Worm (Caenorhabditis elegans) whole organism, L4 larva: Measurements from ENCODE around the gene nos-2.

Experiments used
- F26F4.8 ChIP-seq: fragments of 200-800 bp; sonication (Bioruptor generic); conservative IDR thresholded peaks from 2 replicates; pipeline ENCODE4 v1.3.6; 2022; ENCODE audit warnings: missing genetic modification characterization, missing compliant biosample characterization
- R02D3.7 ChIP-seq: fragments of 150-350 bp; sonication (generic microtip); optimal IDR thresholded peaks from 3 replicates; lab custom pipeline; 2014; ENCODE audit warnings: missing biosample characterization, missing genetic modification characterization
- T20F7.1 ChIP-seq: fragments of 200-800 bp; sonication (Bioruptor generic); optimal IDR thresholded peaks from 2 replicates; lab custom pipeline; 2018; ENCODE audit warnings: mild to moderate bottlenecking, missing genetic modification characterization, missing compliant biosample characterization
- Y48G9A.11 ChIP-seq: fragments of 200-800 bp; sonication (Bioruptor generic); IDR thresholded peaks from 2 replicates; pipeline ENCODE4 v1.3.6; 2022; ENCODE audit warnings: missing genetic modification reagents, missing genetic modification characterization, missing compliant biosample characterization
- ZK546.5 ChIP-seq, 2 experiments: sonication (generic microtip); optimal IDR thresholded peaks; 2 replicates each; lab custom pipeline; 2017; ENCODE audit warnings: missing biosample characterization in 2 of 2, missing genetic modification characterization in 2 of 2
- aha-1 ChIP-seq: fragments of 150-350 bp; peaks from one replicate; lab custom pipeline; 2014; ENCODE audit warnings: missing biosample characterization, missing genetic modification characterization
- attf-4 ChIP-seq: sonication (generic microtip); optimal IDR thresholded peaks from 3 replicates; lab custom pipeline; 2017; ENCODE audit warnings: missing biosample characterization, missing genetic modification characterization
- ceh-20 ChIP-seq: fragments of 200-800 bp; sonication (Bioruptor generic); IDR thresholded peaks from 2 replicates; pipeline ENCODE4 v1.3.6; 2022; ENCODE audit warnings: missing genetic modification reagents, missing genetic modification characterization, missing compliant biosample characterization
- ceh-32 ChIP-seq: sonication (generic microtip); optimal IDR thresholded peaks from 2 replicates; lab custom pipeline; 2016; ENCODE audit warnings: mild to moderate bottlenecking, missing genetic modification characterization, missing compliant biosample characterization; ENCODE audit not compliant: poor library complexity
- ceh-62 ChIP-seq: sonication (generic microtip); optimal IDR thresholded peaks from 2 replicates; lab custom pipeline; 2017; ENCODE audit warnings: missing biosample characterization, missing genetic modification characterization
- cey-2 ChIP-seq: sonication (generic microtip); optimal IDR thresholded peaks from 3 replicates; lab custom pipeline; 2017; ENCODE audit warnings: missing genetic modification characterization, mild to moderate bottlenecking, missing compliant biosample characterization, antibody characterized with exemption, borderline replicate concordance; ENCODE audit not compliant: insufficient read depth
- daf-12 ChIP-seq: fragments of 150-350 bp; optimal IDR thresholded peaks from 2 replicates; lab custom pipeline; 2014; ENCODE audit warnings: missing biosample characterization, missing genetic modification reagents, missing genetic modification characterization
- daf-16 ChIP-seq, 3 experiments: sonication (generic microtip); optimal IDR thresholded peaks; 2 replicates each; lab custom pipeline; 2016 to 2017; ENCODE audit warnings: missing genetic modification characterization in 3 of 3, missing genetic modification reagents in 3 of 3, mild to moderate bottlenecking in 2 of 3, missing compliant biosample characterization in 2 of 3, missing biosample characterization in 1 of 3, moderate library complexity in 1 of 3
- daf-19 ChIP-seq: fragments of 200-800 bp; sonication (Bioruptor generic); conservative IDR thresholded peaks from 2 replicates; pipeline ENCODE4 v1.3.6; 2022; ENCODE audit warnings: missing genetic modification characterization, missing compliant biosample characterization
- daf-8 ChIP-seq: fragments of 200-800 bp; sonication (Bioruptor generic); IDR thresholded peaks from 2 replicates; pipeline ENCODE4 v1.3.6; 2022; ENCODE audit warnings: missing genetic modification characterization, missing compliant biosample characterization
- dmd-8 ChIP-seq: fragments of 200-800 bp; sonication (Bioruptor generic); IDR thresholded peaks from 2 replicates; pipeline ENCODE4 v1.3.6; 2022; ENCODE audit warnings: missing genetic modification characterization, missing compliant biosample characterization
- dmd-9 ChIP-seq: fragments of 200-800 bp; sonication (Bioruptor generic); IDR thresholded peaks from 2 replicates; pipeline ENCODE4 v1.3.6; 2022; ENCODE audit warnings: missing genetic modification reagents, missing genetic modification characterization, missing compliant biosample characterization
- duxl-1 ChIP-seq: sonication (generic microtip); optimal IDR thresholded peaks from 2 replicates; lab custom pipeline; 2016; ENCODE audit warnings: mild to moderate bottlenecking, missing genetic modification characterization, moderate library complexity, missing compliant biosample characterization; ENCODE audit not compliant: poor library complexity
- dve-1 ChIP-seq: sonication (generic microtip); optimal IDR thresholded peaks from 2 replicates; lab custom pipeline; 2017; ENCODE audit warnings: antibody characterized with exemption, mild to moderate bottlenecking, missing genetic modification characterization, missing compliant biosample characterization; ENCODE audit not compliant: insufficient read depth
- egl-43 ChIP-seq: fragments of 200-800 bp; sonication (Bioruptor generic); IDR thresholded peaks from 2 replicates; pipeline ENCODE4 v1.3.6; 2022; ENCODE audit warnings: missing genetic modification reagents, missing genetic modification characterization, missing compliant biosample characterization
- fkh-10 ChIP-seq: fragments of 150-350 bp; optimal IDR thresholded peaks from 2 replicates; lab custom pipeline; 2014; ENCODE audit warnings: missing biosample characterization, missing genetic modification reagents, missing genetic modification characterization
- fos-1 ChIP-seq: fragments of 150-350 bp; optimal IDR thresholded peaks from 2 replicates; lab custom pipeline; 2014; ENCODE audit warnings: missing biosample characterization, missing genetic modification characterization
- hif-1 ChIP-seq, 2 experiments: sonication (generic microtip); optimal IDR thresholded peaks; 2 replicates each; lab custom pipeline; 2016 to 2017; ENCODE audit warnings: missing compliant biosample characterization in 2 of 2, missing genetic modification characterization in 2 of 2, missing genetic modification reagents in 2 of 2, missing genotype in 2 of 2, mild to moderate bottlenecking in 1 of 2
- hlh-30 ChIP-seq: sonication (generic microtip); optimal IDR thresholded peaks from 2 replicates; lab custom pipeline; 2017; ENCODE audit warnings: antibody characterized with exemption, mild to moderate bottlenecking, missing genetic modification characterization, missing compliant biosample characterization; ENCODE audit not compliant: insufficient read depth
- jun-1 ChIP-seq: fragments of 150-350 bp; optimal IDR thresholded peaks from 2 replicates; lab custom pipeline; 2014; ENCODE audit warnings: missing biosample characterization, missing genetic modification reagents, missing genetic modification characterization
- lin-1 ChIP-seq: fragments of 200-800 bp; sonication (Bioruptor generic); IDR thresholded peaks from 2 replicates; pipeline ENCODE4 v1.3.6; 2022; ENCODE audit warnings: missing genetic modification reagents, missing genetic modification characterization, missing compliant biosample characterization
- lin-13 ChIP-seq: fragments of 150-350 bp; optimal IDR thresholded peaks from 2 replicates; lab custom pipeline; 2014; ENCODE audit warnings: missing biosample characterization, missing genetic modification reagents, missing genetic modification characterization
- lir-3 ChIP-seq: sonication (generic microtip); optimal IDR thresholded peaks from 2 replicates; lab custom pipeline; 2016; ENCODE audit warnings: mild to moderate bottlenecking, missing genetic modification characterization, missing compliant biosample characterization
- lsy-2 ChIP-seq, 2 experiments: fragments of 150-350 bp in 1 of 2; sonication (generic microtip) in 1 of 2; optimal IDR thresholded peaks; 2 replicates each; lab custom pipeline; 2014 to 2017; ENCODE audit warnings: missing biosample characterization in 2 of 2, missing genetic modification characterization in 2 of 2
- madf-5 ChIP-seq, 2 experiments: fragments of 200-800 bp; sonication (Bioruptor generic); IDR thresholded peaks; 2 replicates each; pipeline ENCODE4 v1.3.6; 2022; ENCODE audit warnings: missing compliant biosample characterization in 2 of 2, missing genetic modification characterization in 2 of 2
- mdl-1 ChIP-seq, 2 experiments: fragments of 150-350 bp in 1 of 2; sonication (generic microtip) in 1 of 2; optimal IDR thresholded peaks; 2 replicates each; lab custom pipeline; 2014 to 2017; ENCODE audit warnings: missing biosample characterization in 2 of 2, missing genetic modification characterization in 2 of 2
- nhr-11 ChIP-seq: fragments of 150-350 bp; optimal IDR thresholded peaks from 2 replicates; lab custom pipeline; 2014; ENCODE audit warnings: missing biosample characterization, missing genetic modification characterization
- nhr-237 ChIP-seq: sonication (generic microtip); optimal IDR thresholded peaks from 2 replicates; lab custom pipeline; 2017; ENCODE audit warnings: missing biosample characterization, missing genetic modification characterization
- nhr-42 ChIP-seq: fragments of 200-800 bp; sonication (Bioruptor generic); IDR thresholded peaks from 2 replicates; pipeline ENCODE4 v1.3.6; 2022; ENCODE audit warnings: missing genetic modification characterization, missing compliant biosample characterization
- nhr-6 ChIP-seq: fragments of 150-350 bp; optimal IDR thresholded peaks from 2 replicates; lab custom pipeline; 2014; ENCODE audit warnings: missing biosample characterization, missing genetic modification characterization
- nhr-77 ChIP-seq: fragments of 150-350 bp; optimal IDR thresholded peaks from 2 replicates; lab custom pipeline; 2014; ENCODE audit warnings: missing biosample characterization, missing genetic modification characterization
- php-3 ChIP-seq: fragments of 200-800 bp; sonication (Bioruptor generic); IDR thresholded peaks from 2 replicates; pipeline ENCODE4 v1.3.6; 2022; ENCODE audit warnings: missing genetic modification reagents, missing genetic modification characterization, missing compliant biosample characterization
- pqm-1 ChIP-seq: sonication (generic microtip); optimal IDR thresholded peaks from 2 replicates; lab custom pipeline; 2017; ENCODE audit warnings: missing biosample characterization, missing genetic modification characterization
- saeg-2 ChIP-seq: fragments of 200-800 bp; sonication (Bioruptor generic); IDR thresholded peaks from 2 replicates; pipeline ENCODE4 v1.3.6; 2022; ENCODE audit warnings: missing genetic modification reagents, missing genetic modification characterization, missing compliant biosample characterization
- sdz-12 ChIP-seq: fragments of 200-800 bp; sonication (Bioruptor generic); optimal IDR thresholded peaks from 2 replicates; lab custom pipeline; 2018; ENCODE audit warnings: mild to moderate bottlenecking, missing genetic modification characterization, missing compliant biosample characterization
- skn-1 ChIP-seq: fragments of 150-350 bp; optimal IDR thresholded peaks from 2 replicates; lab custom pipeline; 2014; ENCODE audit warnings: missing biosample characterization, missing genetic modification characterization
- snpc-4 ChIP-seq: fragments of 150-350 bp; optimal IDR thresholded peaks from 2 replicates; lab custom pipeline; 2014; ENCODE audit warnings: missing biosample characterization, missing genetic modification characterization
- spr-1 ChIP-seq: sonication (generic microtip); optimal IDR thresholded peaks from 2 replicates; lab custom pipeline; 2016; ENCODE audit warnings: mild to moderate bottlenecking, missing genetic modification characterization, missing compliant biosample characterization
- tra-1 ChIP-seq: fragments of 200-800 bp; sonication (Bioruptor generic); IDR thresholded peaks from 2 replicates; pipeline ENCODE4 v1.3.6; 2022; ENCODE audit warnings: missing genetic modification reagents, missing genetic modification characterization, missing compliant biosample characterization
- unc-62 ChIP-seq, 3 experiments: fragments of 150-350 bp in 1 of 3; sonication (generic microtip); optimal IDR thresholded peaks in 2 of 3; peaks in 1 of 3; 1 replicate in 1 of 3; 2 replicates in 2 of 3; lab custom pipeline; 2014 to 2017; ENCODE audit warnings: missing biosample characterization in 3 of 3, missing genetic modification characterization in 3 of 3, missing genetic modification reagents in 3 of 3, missing genotype in 1 of 3
- vab-7 ChIP-seq: fragments of 200-800 bp; sonication (Bioruptor generic); IDR thresholded peaks from 2 replicates; pipeline ENCODE4 v1.3.6; 2022; ENCODE audit warnings: missing genetic modification reagents, missing genetic modification characterization, missing compliant biosample characterization
- zag-1 ChIP-seq: fragments of 150-350 bp; optimal IDR thresholded peaks from 2 replicates; lab custom pipeline; 2014; ENCODE audit warnings: missing biosample characterization, missing genetic modification characterization
- zfp-2 ChIP-seq: sonication (generic microtip); optimal IDR thresholded peaks from 2 replicates; lab custom pipeline; 2016; ENCODE audit warnings: mild to moderate bottlenecking, missing genetic modification characterization, missing compliant biosample characterization
- ztf-7 ChIP-seq: fragments of 150-350 bp; optimal IDR thresholded peaks from 2 replicates; lab custom pipeline; 2014; ENCODE audit warnings: missing biosample characterization, missing genetic modification characterization

Gene nos-2

DNA sequence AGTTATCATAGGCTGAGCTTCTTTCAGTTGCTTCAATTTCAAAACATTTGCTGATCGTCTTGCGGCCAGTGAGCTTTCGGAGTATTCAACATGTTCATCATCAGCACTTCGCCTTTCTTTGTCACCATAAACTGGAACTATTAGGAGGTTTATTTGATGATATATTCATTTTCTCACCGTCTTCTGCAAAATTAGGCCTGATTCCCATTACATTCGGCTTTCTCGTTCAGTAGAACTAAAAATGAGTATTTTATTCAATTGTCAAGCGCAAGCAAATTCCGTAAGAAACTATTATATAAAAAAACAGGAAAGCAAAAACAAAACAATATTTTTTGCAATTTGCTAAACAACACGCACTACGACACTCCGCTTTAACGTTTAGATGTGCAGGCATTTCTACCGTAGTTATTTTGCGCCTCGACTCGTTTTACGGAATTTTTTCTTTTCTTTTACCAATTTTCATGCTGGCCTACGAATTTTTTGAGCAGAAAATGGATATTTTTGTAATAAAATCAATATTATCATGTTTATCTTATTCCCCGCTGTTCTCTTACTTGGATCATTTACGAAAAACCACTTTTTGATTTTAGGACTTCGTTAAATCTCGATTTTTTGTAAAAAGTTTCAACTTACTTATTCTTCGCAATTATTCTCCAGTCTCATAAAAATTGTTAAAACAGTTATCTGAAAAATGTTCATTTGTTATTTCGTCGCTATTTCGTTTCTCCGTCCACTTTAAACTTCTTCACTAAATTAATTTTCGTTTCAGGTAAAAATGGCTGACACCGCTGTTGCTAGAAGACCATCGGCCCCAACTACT lies 39.6 kb downstream of the nos-2 start, which contains the start of the genes farl-11 and rpl-33 (continued):
- TF ChIP-seq daf-16 (GFP tag; optimal IDR thresholded peaks at IDR 0.05; lab: Kevin White, UChicago) (peak in 1 of 2 experiments; percentile 28), daf-16 (tag; optimal IDR thresholded peaks at IDR 0.05; lab: Kevin White, UChicago) (peak; percentile 76), fkh-10 (GFP tag; lab: Kevin White, UChicago) (peak; percentile 58), ztf-7 (tag; lab: Kevin White, UChicago) (no peak), nhr-42 (GFP tag; lab: Robert Waterston, UW) (no peak), nhr-237 (tag; lab: Kevin White, UChicago) (no peak), pqm-1 (no peak), tra-1 (GFP tag; lab: Robert Waterston, UW) (no peak), ZK546.5 (tag; optimal IDR thresholded peaks at IDR 0.05; lab: Kevin White, UChicago) (peak; percentile 64 to 91), zag-1 (tag; lab: Kevin White, UChicago) (no peak), egl-43 (GFP tag; lab: Robert Waterston, UW) (no peak), fos-1 (tag; lab: Kevin White, UChicago) (no peak), ceh-32 (tag; lab: Kevin White, UChicago) (no peak), nhr-11 (peak; percentile 91), T20F7.1 (GFP tag; lab: Kevin White, UChicago) (peak; percentile 99), lsy-2 (tag; optimal IDR thresholded peaks at IDR 0.05; lab: Kevin White, UChicago) (peak; percentile 95 to 99), daf-19 (GFP tag; lab: Robert Waterston, UW) (no peak), dve-1 (peak; percentile 63), skn-1 (tag; lab: Kevin White, UChicago) (no peak), snpc-4 (no peak), madf-5 (GFP tag; IDR thresholded peaks at IDR 0.05; lab: Robert Waterston, UW) (no peak), nhr-6 (tag; lab: Kevin White, UChicago) (peak; percentile 87), R02D3.7 (tag; lab: Kevin White, UChicago) (no peak), lin-13 (GFP tag; lab: Kevin White, UChicago) (peak; percentile 78), daf-8 (GFP tag; lab: Robert Waterston, UW) (no peak), lir-3 (tag; lab: Kevin White, UChicago) (no peak), jun-1 (tag; lab: Kevin White, UChicago) (peak; percentile 39), dmd-8 (GFP tag; lab: Robert Waterston, UW) (no peak), ceh-62 (tag; lab: Kevin White, UChicago) (no peak), attf-4 (no peak), F26F4.8 (GFP tag; lab: Robert Waterston, UW) (no peak), daf-12 (tag; lab: Kevin White, UChicago) (no peak), saeg-2 (GFP tag; lab: Robert Waterston, UW) (no peak), hif-1 (tag; optimal IDR thresholded peaks at IDR 0.05; lab: Kevin White, UChicago) (peak in 1 of 2 experiments; percentile 84), spr-1 (tag; lab: Kevin White, UChicago) (peak; percentile 16), mdl-1 (tag; optimal IDR thresholded peaks at IDR 0.05; lab: Kevin White, UChicago) (peak in 1 of 2 experiments; percentile 49), nhr-77 (tag; lab: Kevin White, UChicago) (peak; percentile 92), sdz-12 (GFP tag; lab: Kevin White, UChicago) (no peak), zfp-2 (tag; lab: Kevin White, UChicago) (peak; percentile 70), ceh-20 (GFP tag; lab: Robert Waterston, UW) (0 out of 2 replicates have a peak, but pooled peaks have one; percentile 41), lin-1 (GFP tag; lab: Robert Waterston, UW) (no peak), cey-2 (no peak), vab-7 (GFP tag; lab: Robert Waterston, UW) (no peak), aha-1 (tag; lab: Kevin White, UChicago) (peak; percentile 97), hlh-30 (peak; percentile 75), unc-62 (GFP tag; optimal IDR thresholded peaks at IDR 0.05 in 1 of 2; lab: Kevin White, UChicago) (peak in 1 of 2 experiments; percentile 99), unc-62 (tag; optimal IDR thresholded peaks at IDR 0.05; lab: Kevin White, UChicago) (no peak), Y48G9A.11 (peak; percentile 99), dmd-9 (GFP tag; lab: Robert Waterston, UW) (no peak), php-3 (GFP tag; lab: Robert Waterston, UW) (no peak), duxl-1 (tag; lab: Kevin White, UChicago) (no peak)
